Fruit fly (Drosophila melanogaster): ENCODE measurements around the gene tey.

Gene tey

dm6 chr3L:19701662-19702061 lies 37.8 kb upstream of the tey start:
- TF ChIP-seq Ets65A (GFP tag), result peak; percentile 83
- TF ChIP-seq sr (GFP tag; IDR thresholded peaks at IDR 0.05), result peak; percentile 20; the same call in 1 of the 3 replicates
- TF ChIP-seq CG8478 (optimal IDR thresholded peaks at IDR 0.05), result peak; percentile 68
- TF ChIP-seq Meics (GFP tag; optimal IDR thresholded peaks at IDR 0.05), result no peak
- TF ChIP-seq chinmo (GFP tag; IDR thresholded peaks at IDR 0.05; ENCODE audit: partially characterized antibody), result 0 out of 4 replicates have a peak, but pooled peaks have one; percentile 18
- no peak for TF ChIP-seq nmo (GFP tag; optimal IDR thresholded peaks at IDR 0.05)

- TF ChIP-seq CG6791 (GFP tag; IDR thresholded peaks at IDR 0.05; ENCODE audit: partially characterized antibody) (0 out of 3 replicates have a peak, but pooled peaks have one; percentile 44), Drgx (GFP tag; IDR thresholded peaks at IDR 0.05) (no peak), gsb (GFP tag; IDR thresholded peaks at IDR 0.05) (no peak), tna (GFP tag; IDR thresholded peaks at IDR 0.05; ENCODE audit: partially characterized antibody) (0 out of 2 replicates have a peak, but pooled peaks have one; percentile 41), toy (GFP tag; IDR thresholded peaks at IDR 0.05) (no peak), Gug (GFP tag; IDR thresholded peaks at IDR 0.05) (no peak), sug (tag; optimal IDR thresholded peaks at IDR 0.05) (no peak), nerfin-2 (GFP tag; IDR thresholded peaks at IDR 0.05; ENCODE audit: partially characterized antibody) (peak; percentile 52), Doc3 (GFP tag; IDR thresholded peaks at IDR 0.05; ENCODE audit: partially characterized antibody) (0 out of 3 replicates have a peak, but pooled peaks have one; percentile 18), HLH4C (GFP tag; IDR thresholded peaks at IDR 0.05; ENCODE audit: partially characterized antibody) (peak; percentile 63; the same call in 2 of the 3 replicates), Bgb (GFP tag; IDR thresholded peaks at IDR 0.05; ENCODE audit: partially characterized antibody) (0 out of 2 replicates have a peak, but pooled peaks have one; percentile 22)
These were observed 37.2 kb upstream of the tey start for dm6 chr3L:19701106-19701505.

- TF ChIP-seq stc (GFP tag; IDR thresholded peaks at IDR 0.05), result no peak
- TF ChIP-seq MESR4 (GFP tag; optimal IDR thresholded peaks at IDR 0.05), result no peak
- TF ChIP-seq sug (tag; optimal IDR thresholded peaks at IDR 0.05), result no peak
- peak; percentile 95 for TF ChIP-seq CG13894 (tag; optimal IDR thresholded peaks at IDR 0.05)
- no peak for TF ChIP-seq HLH4C (GFP tag; IDR thresholded peaks at IDR 0.05; ENCODE audit: partially characterized antibody)
- no peak for TF ChIP-seq CG4404 (GFP tag; IDR thresholded peaks at IDR 0.05)
- no peak for TF ChIP-seq CG3163 (GFP tag; optimal IDR thresholded peaks at IDR 0.05)
- peak; percentile 15 for TF ChIP-seq Med (GFP tag)
- TF ChIP-seq CG14050 (GFP tag; IDR thresholded peaks at IDR 0.05), result no peak
- TF ChIP-seq Six4 (GFP tag; optimal IDR thresholded peaks at IDR 0.05), result no peak
- TF ChIP-seq CG12769 (tag; optimal IDR thresholded peaks at IDR 0.05), result peak; percentile 63
- no peak for TF ChIP-seq Hr3 (GFP tag; optimal IDR thresholded peaks at IDR 0.05)
- TF ChIP-seq CG7987 (GFP tag; optimal IDR thresholded peaks at IDR 0.05), result no peak
- no peak for TF ChIP-seq CG10321 (GFP tag; IDR thresholded peaks at IDR 0.05)
- TF ChIP-seq Blimp-1 (GFP tag; optimal IDR thresholded peaks at IDR 0.05), result peak; percentile 82
- TF ChIP-seq lov (optimal IDR thresholded peaks at IDR 0.05), result no peak
- TF ChIP-seq lov (GFP tag; IDR thresholded peaks at IDR 0.05), result no peak
- no peak for TF ChIP-seq Hmr (GFP tag; optimal IDR thresholded peaks at IDR 0.05)
- no peak for TF ChIP-seq CG31441 (GFP tag; IDR thresholded peaks at IDR 0.05)
- no peak for TF ChIP-seq disco-r (GFP tag; optimal IDR thresholded peaks at IDR 0.05)
- TF ChIP-seq CG12236 (GFP tag; optimal IDR thresholded peaks at IDR 0.05), result no peak
- no peak for TF ChIP-seq CG15269 (tag; optimal IDR thresholded peaks at IDR 0.05)
- no peak for TF ChIP-seq CG15514 (GFP tag; optimal IDR thresholded peaks at IDR 0.05)
- TF ChIP-seq CG7271 (tag; optimal IDR thresholded peaks at IDR 0.05), result no peak
- TF ChIP-seq abd-A (tag; optimal IDR thresholded peaks at IDR 0.05), result peak; percentile 95
- TF ChIP-seq sens (GFP tag), result peak; percentile 48
- 0 out of 2 replicates have a peak, but pooled peaks have one; percentile 49 for TF ChIP-seq rib (GFP tag; IDR thresholded peaks at IDR 0.05)
- TF ChIP-seq phol (tag; optimal IDR thresholded peaks at IDR 0.05), result no peak
- TF ChIP-seq Taf1 (GFP tag; IDR thresholded peaks at IDR 0.05), result no peak
- TF ChIP-seq sc (optimal IDR thresholded peaks at IDR 0.05), result no peak
- TF ChIP-seq sc (GFP tag; optimal IDR thresholded peaks at IDR 0.05), result no peak
- no peak for TF ChIP-seq crol (GFP tag; IDR thresholded peaks at IDR 0.05)
- no peak for TF ChIP-seq ase (GFP tag; IDR thresholded peaks at IDR 0.05)
- TF ChIP-seq sd (tag; optimal IDR thresholded peaks at IDR 0.05), result peak; percentile 60
These were observed 36.6 kb upstream of the tey start for dm6 chr3L:19700463-19700862.
